Worm (Caenorhabditis elegans): Measurements from ENCODE around the gene fbxb-81.

ce11 chrIII:149132-149531, 8.1 kb upstream of the fbxb-81 start:
- no peak for TF ChIP-seq tra-4 (tag; optimal IDR thresholded peaks at IDR 0.05)
- TF ChIP-seq hmbx-1 (tag; optimal IDR thresholded peaks at IDR 0.05): no peak
- TF ChIP-seq ama-1 (optimal IDR thresholded peaks at IDR 0.05): no peak
- TF ChIP-seq B0310.2 (tag; optimal IDR thresholded peaks at IDR 0.05): no peak
- no peak for TF ChIP-seq hmg-4 (GFP tag; optimal IDR thresholded peaks at IDR 0.05)
- no peak for TF ChIP-seq scrt-1 (GFP tag; IDR thresholded peaks at IDR 0.05)
- TF ChIP-seq ceh-13 (GFP tag; optimal IDR thresholded peaks at IDR 0.05): no peak
- no peak for TF ChIP-seq pes-1 (GFP tag; IDR thresholded peaks at IDR 0.05)
- TF ChIP-seq tbx-11 (GFP tag; IDR thresholded peaks at IDR 0.05): no peak
